Fruit fly (Drosophila melanogaster) Kc167 (cell line): ENCODE results near the gene Nup160.

ENCODE experiments used
- Sin3A ChIP-seq: fragments of >200 bp; optimal IDR thresholded peaks from 2 replicates; lab custom pipeline; 2018; ENCODE audit warnings: missing external identifiers
- h ChIP-seq: fragments of >200 bp; optimal IDR thresholded peaks from 3 replicates; lab custom pipeline; 2018; ENCODE audit warnings: missing external identifiers
- insv ChIP-seq: fragments of >200 bp; optimal IDR thresholded peaks from 3 replicates; lab custom pipeline; 2018; ENCODE audit warnings: missing external identifiers
- psq ChIP-seq: fragments of >200 bp; optimal IDR thresholded peaks from 2 replicates; lab custom pipeline; 2017; ENCODE audit warnings: missing external identifiers
- ttk ChIP-seq: sonication (Bioruptor generic); optimal IDR thresholded peaks from 2 replicates; lab custom pipeline; 2017; ENCODE audit warnings: missing external identifiers

DNA sequence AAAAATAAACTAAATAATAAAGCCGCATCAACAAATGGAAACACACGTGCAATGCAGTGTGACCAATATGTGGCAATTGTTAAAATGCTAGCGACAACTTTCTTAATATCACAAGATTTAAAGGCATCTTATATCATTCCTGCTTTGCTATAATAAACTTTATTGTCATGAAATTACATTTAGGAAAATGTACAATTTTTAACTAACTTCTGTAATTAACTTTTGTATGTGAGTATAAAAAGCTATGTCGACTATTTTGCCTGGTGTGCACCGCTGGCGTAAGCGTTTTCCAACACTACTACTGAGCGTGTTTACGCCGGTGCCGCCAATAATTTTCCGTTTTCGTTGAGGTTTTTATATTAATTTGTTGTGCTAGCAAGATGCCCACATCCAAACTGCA is at the start of gene Nup160, which contains the start of gene Csl4:
- no peak for TF ChIP-seq psq (lab: Kevin White, UChicago)
- no peak for TF ChIP-seq h
- no peak for TF ChIP-seq ttk (lab: Kevin White, UChicago)
- TF ChIP-seq Sin3A (lab: Kevin White, UChicago): no peak
- no peak for TF ChIP-seq insv
